Worm (Caenorhabditis elegans) whole organism, L2 larva: ENCODE data around the gene F54F7.14.

Source experiments
- sem-4 ChIP-seq: fragments of 150-350 bp; optimal IDR thresholded peaks from 2 replicates; lab custom pipeline; 2014; ENCODE audit warnings: missing biosample characterization, missing genetic modification reagents, missing genetic modification characterization
- unc-39 ChIP-seq: fragments of 150-350 bp; optimal IDR thresholded peaks from 2 replicates; lab custom pipeline; 2014; ENCODE audit warnings: missing biosample characterization, missing genetic modification characterization

DNA sequence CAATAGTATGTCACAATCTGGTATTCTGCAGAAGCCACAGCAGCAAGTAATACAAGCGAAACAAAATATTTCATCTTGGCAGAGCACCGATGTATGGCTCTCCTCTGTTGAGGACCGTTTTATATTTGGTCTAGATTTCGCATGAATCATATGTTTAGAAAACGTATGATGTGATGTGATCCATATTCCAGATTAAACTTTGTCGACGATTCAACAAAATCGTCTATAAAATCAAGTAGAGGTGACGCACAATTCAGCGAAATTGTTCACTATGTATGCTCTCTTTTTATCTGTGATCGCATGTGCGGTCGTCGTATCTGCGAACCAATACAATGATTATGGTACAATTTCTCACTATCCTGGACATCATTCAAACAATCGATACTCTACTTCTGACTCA is 29.2 kb downstream of the F54F7.14 start, which contains the start of the genes Y62H9A.3 and Y62H9A.4:
- TF ChIP-seq sem-4 (tag; lab: Kevin White, UChicago) (no peak), unc-39 (tag; lab: Kevin White, UChicago) (no peak)
